Fruit fly (Drosophila melanogaster) whole organism, embryonic: ENCODE results near the gene CG43312.

ENCODE experiments used
- Atf6 ChIP-seq: fragments of 200-800 bp; sonication (Bioruptor generic); IDR thresholded peaks from 2 replicates; pipeline ENCODE4 v1.3.6; 2022; ENCODE audit warnings: missing biosample characterization, missing genetic modification characterization
- CG11456 ChIP-seq: fragments of 200-800 bp; sonication (Bioruptor generic); IDR thresholded peaks from 3 replicates; pipeline ENCODE4 v1.3.6; 2022; ENCODE audit warnings: missing biosample characterization, missing genetic modification characterization
- CG12769 ChIP-seq: fragments of 200-800 bp; sonication (Bioruptor generic); optimal IDR thresholded peaks from 2 replicates; lab custom pipeline; 2019; ENCODE audit warnings: missing biosample characterization, mild to moderate bottlenecking, missing genetic modification characterization, moderate library complexity
- CG13894 ChIP-seq: fragments of 200-800 bp; sonication (Bioruptor generic); optimal IDR thresholded peaks from 3 replicates; lab custom pipeline; 2018; ENCODE audit warnings: missing biosample characterization, mild to moderate bottlenecking, missing genetic modification characterization, moderate library complexity
- CG14667 ChIP-seq: fragments of 200-800 bp; sonication (Bioruptor generic); IDR thresholded peaks from 2 replicates; pipeline ENCODE4 v1.3.6; 2022; ENCODE audit warnings: missing biosample characterization, missing genetic modification characterization
- CG15269 ChIP-seq: fragments of 200-800 bp; sonication (Bioruptor generic); optimal IDR thresholded peaks from 2 replicates; lab custom pipeline; 2018; ENCODE audit warnings: missing biosample characterization, mild to moderate bottlenecking, missing genetic modification characterization, moderate library complexity
- CG16815 ChIP-seq: fragments of 200-800 bp; sonication (Bioruptor generic); optimal IDR thresholded peaks from 3 replicates; lab custom pipeline; 2017; ENCODE audit warnings: missing biosample characterization, mild to moderate bottlenecking, missing genetic modification characterization
- CG17359 ChIP-seq: fragments of 200-800 bp; sonication (Bioruptor generic); optimal IDR thresholded peaks from 3 replicates; lab custom pipeline; 2018; ENCODE audit warnings: missing biosample characterization, mild to moderate bottlenecking, missing genetic modification characterization, moderate library complexity
- CG17612 ChIP-seq: fragments of 200-800 bp; sonication (Bioruptor generic); IDR thresholded peaks from 2 replicates; pipeline ENCODE4 v1.3.6; 2022; ENCODE audit warnings: missing biosample characterization, missing genetic modification characterization
- CG18262 ChIP-seq: fragments of 200-800 bp; optimal IDR thresholded peaks from 3 replicates; lab custom pipeline; 2019; ENCODE audit warnings: missing biosample characterization, mild to moderate bottlenecking, missing genetic modification characterization, moderate library complexity
- CG1832 ChIP-seq: fragments of 200-800 bp; sonication (Bioruptor generic); optimal IDR thresholded peaks from 2 replicates; lab custom pipeline; 2017; ENCODE audit warnings: missing biosample characterization, mild to moderate bottlenecking, missing genetic modification characterization, inconsistent platforms
- CG2120 ChIP-seq: fragments of 200-800 bp; sonication (Bioruptor generic); optimal IDR thresholded peaks from 3 replicates; lab custom pipeline; 2016; ENCODE audit warnings: missing biosample characterization, missing genetic modification characterization
- CG32772 ChIP-seq: fragments of 200-800 bp; sonication (Bioruptor generic); IDR thresholded peaks from 2 replicates; pipeline ENCODE4 v1.3.6; 2022; ENCODE audit warnings: missing biosample characterization, missing genetic modification characterization
- E2f1 ChIP-seq: fragments of 200-800 bp; sonication (Bioruptor generic); IDR thresholded peaks from 2 replicates; pipeline ENCODE4 v1.3.6; 2022; ENCODE audit warnings: missing biosample characterization, missing genetic modification characterization
- Elba2 ChIP-seq: fragments of 200-800 bp; sonication (Bioruptor generic); optimal IDR thresholded peaks from 3 replicates; lab custom pipeline; 2016; ENCODE audit warnings: missing biosample characterization, missing genetic modification characterization
- GATAe ChIP-seq: fragments of 200-800 bp; sonication (Bioruptor generic); conservative IDR thresholded peaks from 2 replicates; pipeline ENCODE4 v1.3.6; 2022; ENCODE audit warnings: missing biosample characterization, missing genetic modification characterization
- H15 ChIP-seq: fragments of 200-800 bp; sonication (Bioruptor generic); IDR thresholded peaks from 3 replicates; pipeline ENCODE4 v1.3.6; 2022; ENCODE audit warnings: missing biosample characterization, missing genetic modification characterization
- Lhr ChIP-seq: fragments of 200-800 bp; sonication (Bioruptor generic); optimal IDR thresholded peaks from 3 replicates; lab custom pipeline; 2017; ENCODE audit warnings: mild to moderate bottlenecking, missing biosample characterization, missing genetic modification reagents, missing genetic modification characterization
- Med ChIP-seq: fragments of 200-800 bp; sonication (Bioruptor generic); peaks from one replicate; lab custom pipeline; 2016; ENCODE audit warnings: missing biosample characterization, missing genetic modification characterization, mild to moderate bottlenecking, inconsistent platforms, moderate library complexity
- Meics ChIP-seq: fragments of 200-800 bp; sonication (Bioruptor generic); optimal IDR thresholded peaks from 2 replicates; lab custom pipeline; 2017; ENCODE audit warnings: missing biosample characterization, mild to moderate bottlenecking, missing genetic modification characterization
- Mrtf ChIP-seq: fragments of 200-800 bp; sonication (Bioruptor generic); IDR thresholded peaks from 3 replicates; pipeline ENCODE4 v1.3.6; 2022; ENCODE audit warnings: missing biosample characterization, missing genetic modification characterization
- PHDP ChIP-seq: fragments of 200-800 bp; sonication (Bioruptor generic); optimal IDR thresholded peaks from 3 replicates; lab custom pipeline; 2018; ENCODE audit warnings: missing biosample characterization, mild to moderate bottlenecking, missing genetic modification characterization, moderate library complexity
- abd-A ChIP-seq: fragments of 200-800 bp; sonication (Bioruptor generic); optimal IDR thresholded peaks from 3 replicates; lab custom pipeline; 2019; ENCODE audit warnings: missing biosample characterization, mild to moderate bottlenecking, missing genetic modification characterization, moderate library complexity
- az2 ChIP-seq: fragments of 200-800 bp; sonication (Bioruptor generic); optimal IDR thresholded peaks from 3 replicates; lab custom pipeline; 2016; ENCODE audit warnings: missing biosample characterization, missing genetic modification characterization
- bsh ChIP-seq, 2 experiments: fragments of 200-800 bp; sonication (Bioruptor generic); optimal IDR thresholded peaks; 2 replicates each; lab custom pipeline; 2017 to 2018; ENCODE audit warnings: mild to moderate bottlenecking in 2 of 2, missing biosample characterization in 2 of 2, missing genetic modification characterization in 2 of 2, moderate library complexity in 1 of 2
- cg ChIP-seq: fragments of 200-800 bp; sonication (Bioruptor generic); optimal IDR thresholded peaks from 3 replicates; lab custom pipeline; 2019; ENCODE audit warnings: missing biosample characterization, mild to moderate bottlenecking, missing genetic modification characterization, moderate library complexity
- chinmo ChIP-seq: fragments of 200-800 bp; sonication (Bioruptor generic); IDR thresholded peaks from 4 replicates; pipeline ENCODE4 v1.3.6; 2022; ENCODE audit warnings: missing biosample characterization, missing genetic modification characterization; ENCODE audit not compliant: partially characterized antibody
- crp ChIP-seq, 2 experiments: fragments of 200-800 bp; sonication (Bioruptor generic); optimal IDR thresholded peaks; 2 replicates in 1 of 2; 3 replicates in 1 of 2; lab custom pipeline; 2017; ENCODE audit warnings: missing biosample characterization in 2 of 2, missing genetic modification characterization in 2 of 2, mild to moderate bottlenecking in 1 of 2, moderate library complexity in 1 of 2
- gcm2 ChIP-seq: fragments of 200-800 bp; sonication (Bioruptor generic); optimal IDR thresholded peaks from 2 replicates; lab custom pipeline; 2016; ENCODE audit warnings: missing biosample characterization, missing genetic modification characterization
- klu ChIP-seq: fragments of 200-800 bp; sonication (Bioruptor generic); IDR thresholded peaks from 2 replicates; pipeline ENCODE4 v1.3.6; 2022; ENCODE audit warnings: missing biosample characterization, missing genetic modification characterization
- lab ChIP-seq: fragments of 200-800 bp; sonication (Bioruptor generic); optimal IDR thresholded peaks from 3 replicates; lab custom pipeline; 2017; ENCODE audit warnings: missing biosample characterization, missing genetic modification characterization, mild to moderate bottlenecking, moderate library complexity, missing genetic modification reagents
- nom ChIP-seq: fragments of 200-800 bp; sonication (Bioruptor generic); optimal IDR thresholded peaks from 2 replicates; lab custom pipeline; 2017; ENCODE audit warnings: missing biosample characterization, missing genetic modification characterization, mild to moderate bottlenecking, moderate library complexity, missing genetic modification reagents
- otp ChIP-seq: fragments of 200-800 bp; sonication (Bioruptor generic); IDR thresholded peaks from 3 replicates; pipeline ENCODE4, ENCODE4 v1.3.6; 2022; ENCODE audit warnings: missing biosample characterization, missing genetic modification characterization
- pho ChIP-seq: fragments of 200-800 bp; sonication (Bioruptor generic); optimal IDR thresholded peaks from 2 replicates; lab custom pipeline; 2016; ENCODE audit warnings: missing biosample characterization, missing genetic modification characterization
- rib ChIP-seq: fragments of 200-800 bp; sonication (Bioruptor generic); IDR thresholded peaks from 2 replicates; pipeline ENCODE4 v1.3.6; 2022; ENCODE audit warnings: missing biosample characterization, missing genetic modification characterization
- scrt ChIP-seq: fragments of 200-800 bp; sonication (Bioruptor generic); optimal IDR thresholded peaks from 2 replicates; lab custom pipeline; 2018; ENCODE audit warnings: missing biosample characterization, mild to moderate bottlenecking, missing genetic modification characterization, moderate library complexity
- sd ChIP-seq: fragments of 200-800 bp; sonication (Bioruptor generic); optimal IDR thresholded peaks from 3 replicates; lab custom pipeline; 2018; ENCODE audit warnings: missing biosample characterization, mild to moderate bottlenecking, missing genetic modification characterization, moderate library complexity
- sens ChIP-seq: fragments of 200-800 bp; sonication (Bioruptor generic); peaks from one replicate; lab custom pipeline; 2016; ENCODE audit warnings: missing biosample characterization, missing genetic modification characterization
- vnd ChIP-seq: fragments of 200-800 bp; sonication (Bioruptor generic); IDR thresholded peaks from 3 replicates; pipeline ENCODE4 v1.3.6; 2022; ENCODE audit warnings: missing biosample characterization, missing genetic modification characterization; ENCODE audit not compliant: partially characterized antibody
- vvl ChIP-seq: fragments of 200-800 bp; sonication (Bioruptor generic); IDR thresholded peaks from 2 replicates; pipeline ENCODE4 v1.3.6; 2022; ENCODE audit warnings: missing biosample characterization, missing genetic modification characterization

CG43312 gene

DNA sequence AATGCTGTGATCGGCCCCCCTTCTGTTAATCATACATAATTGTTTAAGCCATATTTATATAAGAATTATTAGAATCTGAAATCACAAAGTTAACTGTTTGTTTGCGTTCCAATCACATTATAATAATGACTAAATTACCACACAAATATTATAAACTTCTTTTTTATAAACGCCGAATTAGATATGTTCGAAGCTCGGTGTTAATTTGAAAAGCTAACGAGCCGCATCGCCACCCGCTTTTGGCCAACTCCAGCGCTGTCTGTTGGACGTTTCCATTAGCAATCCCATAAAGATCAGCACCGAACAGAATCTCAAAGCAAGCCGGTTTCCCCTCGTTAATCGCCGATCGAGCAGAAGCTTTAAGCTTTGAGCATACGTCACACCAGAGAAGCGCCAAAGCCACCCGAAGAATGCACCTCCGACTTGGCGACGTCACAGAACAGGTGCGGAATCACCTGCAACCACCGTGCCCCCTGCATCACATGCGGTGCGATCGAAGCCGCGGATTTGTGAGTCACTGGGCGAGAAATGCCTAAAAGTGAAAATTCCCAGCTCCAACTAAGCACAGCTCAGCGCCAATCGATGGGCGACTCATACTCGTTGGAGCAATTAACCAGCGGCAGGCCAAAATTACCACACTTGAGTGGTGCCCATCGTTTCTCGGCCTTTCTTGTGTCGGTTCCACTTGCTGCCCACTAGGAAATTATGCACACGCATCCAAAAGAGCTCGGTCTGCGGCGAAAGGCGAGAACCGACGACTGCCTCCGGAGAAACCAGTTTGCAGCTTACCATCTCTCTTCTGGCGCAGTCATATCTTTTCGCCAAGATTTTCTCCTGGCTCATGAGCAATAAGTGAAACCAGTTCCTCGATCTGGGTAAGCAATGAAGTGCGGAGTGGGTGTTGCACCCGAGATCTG is 35.7 kb upstream of the CG43312 start, which contains the start of gene CG11438 (continued):
- TF ChIP-seq CG18262 (tag; lab: Kevin White, UChicago) (peak; percentile 41), az2 (GFP tag; lab: Kevin White, UChicago) (no peak), Meics (peak; percentile 7), abd-A (tag; lab: Kevin White, UChicago) (peak; percentile 20), rib (GFP tag; lab: Robert Waterston, UW) (no peak), E2f1 (GFP tag; lab: Robert Waterston, UW) (no peak), chinmo (GFP tag; lab: Robert Waterston, UW) (0 out of 4 replicates have a peak, but pooled peaks have one; percentile 60), CG2120 (GFP tag; lab: Kevin White, UChicago) (peak; percentile 20), CG15269 (tag; lab: Kevin White, UChicago) (peak; percentile 7), pho (GFP tag; lab: Kevin White, UChicago) (no peak), CG17612 (GFP tag; lab: Robert Waterston, UW) (no peak), PHDP (peak; percentile 26), sens (GFP tag; lab: Kevin White, UChicago) (peak; percentile 62), crp (GFP tag; optimal IDR thresholded peaks at IDR 0.05; lab: Kevin White, UChicago) (no peak), otp (GFP tag; lab: Robert Waterston, UW) (0 out of 3 replicates have a peak, but pooled peaks have one; percentile 7)
- TF ChIP-seq, all 482 proteins: peak for 30

DNA sequence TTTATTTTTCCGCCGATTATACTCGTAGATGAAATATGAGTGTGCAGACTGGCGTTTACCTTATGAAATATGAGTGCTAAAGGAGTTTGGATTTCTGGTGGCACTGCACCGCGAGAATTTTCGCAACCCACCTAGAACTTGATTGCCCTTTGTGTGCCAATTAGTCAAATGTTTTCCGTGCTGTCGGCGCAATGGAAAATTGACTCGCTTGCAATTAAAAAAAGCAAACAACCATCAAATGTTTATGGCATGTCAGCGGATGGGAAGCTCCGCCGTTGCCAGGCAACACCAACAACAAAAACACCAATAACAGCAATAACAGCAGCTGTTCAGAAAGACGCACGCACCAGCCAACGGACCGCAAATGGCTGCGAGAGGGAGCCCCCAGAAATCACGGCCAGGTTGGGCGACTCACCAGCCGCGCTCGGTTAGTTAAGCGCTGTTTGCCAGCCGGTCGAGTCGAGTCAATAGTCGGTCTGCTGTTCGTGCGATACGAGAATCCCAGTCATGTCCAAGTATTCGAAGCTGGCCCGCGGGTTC is 34.9 kb upstream of the CG43312 start:
- TF ChIP-seq nom (peak; percentile 5), Atf6 (no peak), chinmo (GFP tag; lab: Robert Waterston, UW) (peak; percentile 33; the same call in 1 of the 4 replicates), Med (peak; percentile 52), Elba2 (no peak), klu (GFP tag; lab: Robert Waterston, UW) (no peak), CG16815 (GFP tag; lab: Kevin White, UChicago) (no peak), vnd (GFP tag; lab: Robert Waterston, UW) (0 out of 3 replicates have a peak, but pooled peaks have one; percentile 18), bsh (GFP tag; optimal IDR thresholded peaks at IDR 0.05; lab: Kevin White, UChicago) (peak in 1 of 2 experiments; percentile 29), CG12769 (peak; percentile 47)

- TF ChIP-seq CG32772 (GFP tag; lab: Robert Waterston, UW) (no peak), Mrtf (GFP tag; lab: Robert Waterston, UW) (no peak), lab (GFP tag; lab: Kevin White, UChicago) (no peak), GATAe (GFP tag; lab: Robert Waterston, UW) (no peak), vvl (GFP tag; lab: Robert Waterston, UW) (peak; percentile 67), scrt (GFP tag; lab: Kevin White, UChicago) (no peak), CG17359 (tag; lab: Kevin White, UChicago) (no peak), CG13894 (tag; lab: Kevin White, UChicago) (peak; percentile 75), CG1832 (GFP tag; lab: Kevin White, UChicago) (no peak), Lhr (GFP tag; lab: Kevin White, UChicago) (no peak), H15 (GFP tag; lab: Robert Waterston, UW) (no peak), CG14667 (GFP tag; lab: Robert Waterston, UW) (no peak), Med (peak; percentile 37), sd (tag; lab: Kevin White, UChicago) (peak; percentile 29), CG12769 (peak; percentile 42), cg (GFP tag; lab: Kevin White, UChicago) (no peak), CG11456 (GFP tag; lab: Robert Waterston, UW) (no peak), gcm2 (no peak)
Measured at dm6 chr3L:22468562-22468961, 32.8 kb upstream of the CG43312 start, which contains the start of gene CG11437. CG11437 (plus strand) TSS chr3L:22468862.
